Fruit fly (Drosophila melanogaster): Measurements from ENCODE around the gene CG32547.

Gene CG32547

DNA sequence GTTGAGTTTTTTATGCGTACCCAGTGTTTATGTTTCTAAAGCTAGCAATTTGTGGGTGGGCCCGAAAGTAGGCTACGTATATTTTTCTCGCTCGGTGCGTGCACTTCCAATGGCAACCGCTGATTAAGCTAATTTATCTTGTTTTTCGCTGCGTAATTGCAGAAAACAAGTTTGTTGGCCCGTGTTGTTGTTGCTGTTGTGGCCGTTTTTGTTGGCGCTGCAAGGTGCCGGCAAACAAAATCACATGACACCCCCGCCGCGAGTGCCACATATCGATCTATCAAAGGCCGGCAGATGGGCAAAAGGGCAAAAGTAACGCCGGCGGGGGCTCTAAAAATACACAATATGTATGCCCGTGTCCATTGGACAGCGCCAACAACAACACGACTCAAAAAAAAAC is 69.8 kb downstream of the CG32547 start:
- no peak for TF ChIP-seq CG8478 (optimal IDR thresholded peaks at IDR 0.05)
- TF ChIP-seq psq (optimal IDR thresholded peaks at IDR 0.05): no peak
- TF ChIP-seq Dll (optimal IDR thresholded peaks at IDR 0.05): peak; percentile 16
- no peak for TF ChIP-seq usp (GFP tag; optimal IDR thresholded peaks at IDR 0.05)
- no peak for TF ChIP-seq pan (optimal IDR thresholded peaks at IDR 0.05)
- no peak for TF ChIP-seq EcR (GFP tag; optimal IDR thresholded peaks at IDR 0.05)

DNA sequence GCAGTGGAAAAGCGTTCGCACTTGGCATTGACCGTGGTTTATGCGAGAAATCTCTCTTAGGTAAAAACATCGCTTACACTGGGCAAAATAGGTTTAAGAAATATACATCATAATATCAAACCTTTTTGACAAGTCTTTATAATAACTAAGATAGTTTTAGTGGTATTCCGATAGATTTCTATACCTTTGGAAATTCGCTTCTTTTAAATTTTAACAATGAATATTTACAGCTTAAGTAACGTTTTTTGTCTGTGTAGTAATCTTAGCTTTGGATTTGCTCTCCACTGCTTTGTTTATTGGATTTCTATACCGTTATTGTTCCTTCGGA is 71.9 kb downstream of the CG32547 start:
- no peak for TF ChIP-seq psq (optimal IDR thresholded peaks at IDR 0.05)
- no peak for TF ChIP-seq Dll (optimal IDR thresholded peaks at IDR 0.05)
- no peak for TF ChIP-seq EcR (GFP tag; optimal IDR thresholded peaks at IDR 0.05)
- no peak for TF ChIP-seq CG8478 (optimal IDR thresholded peaks at IDR 0.05)
- no peak for TF ChIP-seq pan (optimal IDR thresholded peaks at IDR 0.05)
- TF ChIP-seq usp (GFP tag; optimal IDR thresholded peaks at IDR 0.05): no peak

DNA sequence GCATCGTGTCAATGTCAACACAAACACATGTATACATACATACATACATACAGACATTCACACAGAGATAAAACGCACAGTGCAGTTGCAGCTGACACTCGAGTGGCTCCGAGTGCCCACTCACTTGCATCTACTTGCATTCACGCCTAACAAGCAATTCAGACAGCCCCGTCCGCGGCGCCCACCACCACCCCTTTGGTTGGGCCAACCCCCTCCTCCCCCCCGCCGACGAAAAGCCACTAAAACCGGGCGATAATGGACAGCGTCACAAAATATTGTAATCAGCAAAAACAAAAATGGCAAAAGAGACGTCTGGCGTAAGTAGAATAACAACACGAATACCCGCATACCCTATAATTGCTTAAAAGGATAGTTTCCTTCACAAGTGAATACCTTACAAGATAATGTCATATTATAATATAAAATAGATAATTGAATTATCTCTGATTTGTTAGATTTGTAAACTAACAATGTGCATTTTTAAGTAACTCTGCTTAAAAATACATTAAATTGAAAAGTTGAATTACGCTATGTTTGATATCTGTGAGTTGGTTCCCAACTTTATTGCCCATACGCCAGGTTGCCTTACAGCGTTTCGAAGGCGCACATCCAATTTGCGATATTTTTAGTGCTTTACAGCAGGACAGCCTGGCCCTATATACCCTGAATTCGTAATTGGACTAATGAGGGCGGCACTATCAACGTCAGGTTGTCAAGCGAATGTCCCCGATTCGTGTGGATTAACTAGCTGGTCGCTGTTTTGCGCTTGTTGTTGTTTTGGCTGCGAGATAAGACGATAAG is 72.5 kb downstream of the CG32547 start:
- TF ChIP-seq psq (optimal IDR thresholded peaks at IDR 0.05) (no peak), pan (optimal IDR thresholded peaks at IDR 0.05) (no peak), usp (GFP tag; optimal IDR thresholded peaks at IDR 0.05) (no peak), CG8478 (optimal IDR thresholded peaks at IDR 0.05) (no peak), Dll (optimal IDR thresholded peaks at IDR 0.05) (no peak), EcR (GFP tag; optimal IDR thresholded peaks at IDR 0.05) (no peak)

DNA sequence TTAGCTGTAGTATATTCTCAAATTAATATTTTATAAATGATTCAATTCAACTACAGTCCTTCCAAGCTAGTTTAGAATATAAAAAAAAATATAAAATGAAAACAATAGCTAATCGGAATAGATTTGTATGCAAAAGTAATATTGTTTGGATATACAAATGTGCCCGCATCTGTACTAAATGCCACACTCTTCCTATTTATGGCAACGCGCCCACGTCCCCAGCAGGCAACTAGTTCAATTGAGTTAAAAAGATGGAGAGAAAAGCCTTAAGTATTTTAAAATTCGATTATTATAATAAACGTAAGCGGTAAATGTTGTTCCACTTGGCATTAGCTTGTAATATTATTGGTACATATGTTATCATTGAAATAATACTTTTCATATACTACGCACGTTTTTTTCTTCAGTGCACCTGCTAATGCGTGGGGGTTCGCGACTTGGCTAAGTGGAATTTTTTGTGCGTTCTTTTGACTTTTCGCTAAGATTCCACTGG is 73.7 kb downstream of the CG32547 start:
- no peak for TF ChIP-seq CG8478 (optimal IDR thresholded peaks at IDR 0.05)
- TF ChIP-seq pan (optimal IDR thresholded peaks at IDR 0.05): no peak
- no peak for TF ChIP-seq usp (GFP tag; optimal IDR thresholded peaks at IDR 0.05)

DNA sequence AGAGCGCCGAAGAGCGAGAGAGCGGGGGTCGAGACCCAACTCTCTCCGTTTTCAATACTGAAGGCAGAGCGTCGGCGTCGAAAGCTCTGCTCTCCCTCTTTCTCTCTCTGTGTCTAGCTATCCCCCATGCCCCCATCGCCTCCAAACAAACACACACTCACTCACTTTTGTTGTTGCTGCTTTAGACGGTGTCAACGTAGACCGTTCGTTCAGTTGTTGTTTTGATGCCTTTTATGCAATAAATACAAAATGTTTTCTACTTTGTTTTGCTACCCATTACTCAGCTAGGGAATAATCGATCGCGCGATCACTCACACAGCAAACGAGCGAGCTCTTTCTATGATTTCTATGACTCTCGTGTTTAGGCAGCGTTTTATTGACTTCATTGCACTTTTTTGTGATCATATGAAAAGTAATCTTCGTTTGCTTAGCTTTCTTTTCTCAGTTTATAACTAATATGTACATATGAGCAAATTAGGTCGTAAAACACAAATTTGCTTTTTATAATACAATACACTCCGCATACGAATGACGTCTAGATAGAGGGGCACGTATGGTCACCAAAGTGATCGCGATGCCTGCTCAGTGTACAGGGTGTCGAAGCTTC is 74.6 kb downstream of the CG32547 start:
- TF ChIP-seq pan (optimal IDR thresholded peaks at IDR 0.05): peak; percentile 82
- no peak for TF ChIP-seq EcR (GFP tag; optimal IDR thresholded peaks at IDR 0.05)
- peak; percentile 95 for TF ChIP-seq Dll (optimal IDR thresholded peaks at IDR 0.05)

DNA sequence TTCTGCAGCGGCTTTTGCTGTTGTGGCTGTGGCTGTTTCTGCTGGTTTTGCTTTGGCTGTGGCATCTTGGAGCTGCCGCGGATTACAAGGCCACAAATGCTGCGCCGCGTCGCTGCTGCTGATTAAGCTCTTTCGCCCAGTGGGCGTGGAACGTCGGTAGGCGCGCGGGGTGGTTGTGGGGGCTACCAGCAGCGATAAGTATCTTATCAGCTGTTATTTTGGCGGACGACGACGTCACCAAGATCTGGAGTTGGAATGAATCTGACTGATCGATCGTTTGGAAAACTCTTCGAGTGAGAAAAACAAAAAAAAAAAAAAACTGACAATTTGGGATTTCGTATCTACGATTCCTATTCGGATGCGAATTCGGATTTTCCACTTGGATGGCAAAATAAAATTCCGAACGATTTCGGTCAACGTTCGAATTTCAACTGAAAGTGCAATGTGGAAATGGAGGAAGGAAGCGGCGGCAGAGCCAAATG is 75.1 kb downstream of the CG32547 start:
- TF ChIP-seq CG8478 (optimal IDR thresholded peaks at IDR 0.05): no peak
- no peak for TF ChIP-seq pan (optimal IDR thresholded peaks at IDR 0.05)
- no peak for TF ChIP-seq psq (optimal IDR thresholded peaks at IDR 0.05)
- no peak for TF ChIP-seq EcR (GFP tag; optimal IDR thresholded peaks at IDR 0.05)
- TF ChIP-seq Dll (optimal IDR thresholded peaks at IDR 0.05): no peak
- no peak for TF ChIP-seq usp (GFP tag; optimal IDR thresholded peaks at IDR 0.05)

DNA sequence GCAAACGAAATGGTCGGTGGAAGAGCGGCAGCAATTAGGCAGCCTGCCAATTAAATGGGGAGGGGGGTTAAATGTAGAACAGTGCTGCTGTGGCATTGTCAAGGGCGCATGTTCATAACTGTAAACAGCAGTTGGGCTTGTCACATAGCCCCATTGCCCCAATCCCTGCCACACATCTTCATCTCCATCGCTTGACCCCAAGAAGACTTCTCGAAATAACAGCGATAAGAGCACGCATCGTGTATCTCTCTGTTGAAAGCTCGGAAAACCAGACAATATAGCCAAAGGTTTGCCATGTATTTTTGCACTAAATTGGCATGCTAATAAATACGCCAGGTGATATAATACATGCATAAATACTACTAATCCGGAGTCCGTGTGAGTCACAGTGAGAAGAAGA is 76.7 kb downstream of the CG32547 start:
- no peak for TF ChIP-seq Dll (optimal IDR thresholded peaks at IDR 0.05)
- TF ChIP-seq usp (GFP tag; optimal IDR thresholded peaks at IDR 0.05): no peak
- no peak for TF ChIP-seq psq (optimal IDR thresholded peaks at IDR 0.05)
- TF ChIP-seq CG8478 (optimal IDR thresholded peaks at IDR 0.05): no peak
- no peak for TF ChIP-seq EcR (GFP tag; optimal IDR thresholded peaks at IDR 0.05)
- TF ChIP-seq pan (optimal IDR thresholded peaks at IDR 0.05): no peak

DNA sequence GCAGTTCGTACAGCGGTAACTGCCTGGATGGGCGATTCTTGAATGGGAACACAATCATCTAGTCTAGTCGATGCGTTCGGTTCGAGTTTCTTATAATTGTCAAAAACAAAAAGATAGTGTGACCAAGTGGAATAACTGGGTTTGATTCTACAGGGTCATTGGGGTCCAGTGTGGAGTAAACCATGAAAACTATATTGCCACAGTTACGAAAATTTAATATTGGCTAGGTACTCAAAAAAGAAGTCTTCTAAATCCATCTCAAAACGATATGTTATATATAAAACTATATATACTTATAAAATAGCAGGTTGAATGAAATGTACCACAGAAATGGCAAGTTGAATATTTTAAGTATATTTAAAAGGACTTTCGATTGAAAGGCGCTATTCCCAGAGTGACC is 79.3 kb downstream of the CG32547 start, which contains the start of gene CG34328:
Gene CG34328 (minus strand): TSS at position 101 of the 400 bp plus-strand sequence.
- TF ChIP-seq usp (GFP tag; optimal IDR thresholded peaks at IDR 0.05) (no peak), CG8478 (optimal IDR thresholded peaks at IDR 0.05) (no peak), pan (optimal IDR thresholded peaks at IDR 0.05) (no peak), EcR (GFP tag; optimal IDR thresholded peaks at IDR 0.05) (no peak), psq (optimal IDR thresholded peaks at IDR 0.05) (no peak), Dll (optimal IDR thresholded peaks at IDR 0.05) (no peak)

DNA sequence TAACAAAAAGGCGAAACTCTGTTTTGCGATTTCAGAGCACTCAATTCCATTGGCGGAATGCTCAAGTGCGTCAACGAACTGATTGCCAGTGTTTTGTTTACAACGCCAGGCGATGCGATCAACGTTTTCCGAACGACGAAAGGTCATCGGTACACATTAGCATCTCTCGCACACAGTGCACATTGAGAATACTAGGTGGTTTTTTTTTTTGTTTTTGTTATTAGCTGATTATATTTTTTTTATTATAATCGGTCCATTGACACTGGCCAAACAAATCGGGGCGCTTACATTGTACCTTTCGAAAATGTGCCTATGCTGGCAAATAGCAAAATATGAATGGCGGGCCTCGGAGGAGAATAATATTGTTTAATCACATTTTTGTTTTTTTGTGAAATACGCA is 84.1 kb downstream of the CG32547 start:
- TF ChIP-seq usp (GFP tag; optimal IDR thresholded peaks at IDR 0.05) (no peak), EcR (GFP tag; optimal IDR thresholded peaks at IDR 0.05) (no peak), psq (optimal IDR thresholded peaks at IDR 0.05) (no peak), Dll (optimal IDR thresholded peaks at IDR 0.05) (no peak), pan (optimal IDR thresholded peaks at IDR 0.05) (no peak), CG8478 (optimal IDR thresholded peaks at IDR 0.05) (no peak)

All from whole organism.